Worm (Caenorhabditis elegans) whole organism, mixed stage, embryonic: ENCODE results near the gene srd-70.

Source experiments
- ceh-83 ChIP-seq: fragments of 200-800 bp; sonication (Bioruptor generic); optimal IDR thresholded peaks from 2 replicates; lab custom pipeline; 2018; ENCODE audit warnings: mild to moderate bottlenecking, missing genetic modification characterization, missing compliant biosample characterization
- ces-1 ChIP-seq: fragments of 150-350 bp; optimal IDR thresholded peaks from 2 replicates; lab custom pipeline; 2014; ENCODE audit warnings: missing biosample characterization, missing genetic modification reagents, missing genetic modification characterization
- elt-1 ChIP-seq: sonication (generic microtip); optimal IDR thresholded peaks from 2 replicates; lab custom pipeline; 2017; ENCODE audit warnings: missing genetic modification characterization, mild to moderate bottlenecking, missing compliant biosample characterization, antibody characterized with exemption, moderate library complexity, borderline replicate concordance; ENCODE audit not compliant: insufficient read depth
- ham-2 ChIP-seq: fragments of 200-800 bp; sonication (Bioruptor generic); optimal IDR thresholded peaks from 2 replicates; lab custom pipeline; 2018; ENCODE audit warnings: mild to moderate bottlenecking, missing genetic modification characterization, missing compliant biosample characterization
- sptf-1 ChIP-seq: sonication (generic microtip); optimal IDR thresholded peaks from 2 replicates; lab custom pipeline; 2017; ENCODE audit warnings: mild to moderate bottlenecking, missing genetic modification characterization, moderate library complexity, missing compliant biosample characterization
- unc-62 ChIP-seq: fragments of 150-350 bp; optimal IDR thresholded peaks from 2 replicates; lab custom pipeline; 2014; ENCODE audit warnings: missing biosample characterization, missing genetic modification reagents, missing genetic modification characterization

DNA sequence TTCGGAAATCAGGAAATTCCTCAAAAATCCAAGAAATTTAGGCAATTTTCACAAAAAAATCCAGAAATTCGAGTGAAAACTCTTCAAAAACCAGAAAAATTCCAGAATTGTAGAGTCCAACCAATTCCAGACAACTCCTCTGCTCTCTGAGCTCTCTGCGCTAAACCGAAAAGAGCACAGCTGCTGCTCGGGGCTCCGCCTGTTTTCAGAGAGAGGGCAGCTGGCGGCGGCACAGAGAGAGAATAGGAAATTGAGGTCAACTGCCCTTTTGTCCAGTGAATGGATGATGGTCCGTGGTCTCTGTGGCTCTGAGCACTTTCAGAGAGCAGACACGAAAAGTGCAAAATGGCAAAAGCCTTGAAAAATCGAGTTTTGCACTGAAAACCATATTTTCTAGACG lies 44.9 kb upstream of the srd-70 start:
- TF ChIP-seq ces-1: no peak
- no peak for TF ChIP-seq elt-1 (tag; lab: Kevin White, UChicago)
- no peak for TF ChIP-seq ceh-83 (GFP tag; lab: Kevin White, UChicago)
- TF ChIP-seq sptf-1 (tag; lab: Kevin White, UChicago): no peak
- no peak for TF ChIP-seq ham-2
- TF ChIP-seq unc-62 (GFP tag; lab: Kevin White, UChicago): no peak
